Fruit fly (Drosophila melanogaster) whole organism, embryonic: ENCODE measurements around the gene ND-PDSW.

Experiments
- Abd-B ChIP-seq: fragments of 200-800 bp; sonication (Bioruptor generic); optimal IDR thresholded peaks from 2 replicates; lab custom pipeline; 2018; ENCODE audit warnings: missing biosample characterization, mild to moderate bottlenecking, missing genetic modification characterization, moderate library complexity
- CG11093 ChIP-seq: fragments of 200-800 bp; sonication (Bioruptor generic); IDR thresholded peaks from 3 replicates; pipeline ENCODE4 v1.3.6; 2022; ENCODE audit warnings: missing biosample characterization, missing genetic modification characterization
- CG11696 ChIP-seq: fragments of 200-800 bp; sonication (Bioruptor generic); IDR thresholded peaks from 2 replicates; pipeline ENCODE4 v1.3.6; 2022; ENCODE audit warnings: missing biosample characterization, missing genetic modification characterization
- CG14014 ChIP-seq: fragments of 200-800 bp; sonication (Bioruptor generic); IDR thresholded peaks from 2 replicates; pipeline ENCODE4 v1.3.6; 2022; ENCODE audit warnings: missing biosample characterization, missing genetic modification characterization
- CG14441 ChIP-seq: fragments of 200-800 bp; sonication (Bioruptor generic); IDR thresholded peaks from 2 replicates; pipeline ENCODE4 v1.3.6; 2022; ENCODE audit warnings: missing biosample characterization, missing genetic modification characterization
- CG16863 ChIP-seq: fragments of 200-800 bp; sonication (Bioruptor generic); optimal IDR thresholded peaks from 3 replicates; lab custom pipeline; 2016; ENCODE audit warnings: missing biosample characterization, missing genetic modification characterization
- CG18619 ChIP-seq: fragments of 200-800 bp; sonication (Bioruptor generic); optimal IDR thresholded peaks from 3 replicates; lab custom pipeline; 2017; ENCODE audit warnings: missing biosample characterization, mild to moderate bottlenecking, missing genetic modification characterization
- CG2199 ChIP-seq: fragments of 200-800 bp; sonication (Bioruptor generic); IDR thresholded peaks from 3 replicates; pipeline ENCODE4 v1.3.6; 2022; ENCODE audit warnings: missing biosample characterization, missing genetic modification characterization
- CG32767 ChIP-seq: fragments of 200-800 bp; sonication (Bioruptor generic); IDR thresholded peaks from 2 replicates; pipeline ENCODE4 v1.3.6; 2022; ENCODE audit warnings: missing biosample characterization, missing genetic modification characterization
- CG33557 ChIP-seq: fragments of 200-800 bp; sonication (Bioruptor generic); optimal IDR thresholded peaks from 2 replicates; lab custom pipeline; 2019; ENCODE audit warnings: missing biosample characterization, mild to moderate bottlenecking, missing genetic modification characterization, moderate library complexity
- CG34376 ChIP-seq: fragments of 200-800 bp; sonication (Bioruptor generic); optimal IDR thresholded peaks from 2 replicates; lab custom pipeline; 2018; ENCODE audit warnings: missing biosample characterization, mild to moderate bottlenecking, missing genetic modification characterization
- CG4328 ChIP-seq: fragments of 200-800 bp; sonication (Bioruptor generic); optimal IDR thresholded peaks from 3 replicates; lab custom pipeline; 2017; ENCODE audit warnings: missing biosample characterization, missing genetic modification reagents, missing genetic modification characterization
- CG4707 ChIP-seq: fragments of 200-800 bp; sonication (Bioruptor generic); optimal IDR thresholded peaks from 2 replicates; lab custom pipeline; 2018; ENCODE audit warnings: missing biosample characterization, mild to moderate bottlenecking, missing genetic modification characterization, moderate library complexity
- CG6854 ChIP-seq: fragments of 200-800 bp; sonication (Bioruptor generic); optimal IDR thresholded peaks from 3 replicates; lab custom pipeline; 2017; ENCODE audit warnings: missing biosample characterization, mild to moderate bottlenecking, missing genetic modification characterization
- CG7372 ChIP-seq: fragments of 200-800 bp; sonication (Bioruptor generic); IDR thresholded peaks from 2 replicates; pipeline ENCODE4 v1.3.6; 2022; ENCODE audit warnings: missing biosample characterization, missing genetic modification characterization
- CG7928 ChIP-seq: fragments of 200-800 bp; sonication (Bioruptor generic); optimal IDR thresholded peaks from 2 replicates; lab custom pipeline; 2017; ENCODE audit warnings: missing biosample characterization, mild to moderate bottlenecking, missing genetic modification characterization
- CG9817 ChIP-seq: fragments of 200-800 bp; sonication (Bioruptor generic); optimal IDR thresholded peaks from 2 replicates; lab custom pipeline; 2018; ENCODE audit warnings: missing biosample characterization, mild to moderate bottlenecking, missing genetic modification characterization, moderate library complexity
- CrebB ChIP-seq: fragments of 200-800 bp; sonication (Bioruptor generic); optimal IDR thresholded peaks from 3 replicates; lab custom pipeline; 2018; ENCODE audit warnings: missing biosample characterization, mild to moderate bottlenecking, missing genetic modification characterization
- Fer1 ChIP-seq: fragments of 200-800 bp; sonication (Bioruptor generic); optimal IDR thresholded peaks from 2 replicates; lab custom pipeline; 2017; ENCODE audit warnings: missing biosample characterization, mild to moderate bottlenecking, missing genetic modification characterization
- HLHmδ ChIP-seq: fragments of 200-800 bp; sonication (Bioruptor generic); optimal IDR thresholded peaks from 2 replicates; lab custom pipeline; 2018; ENCODE audit warnings: missing biosample characterization, mild to moderate bottlenecking, missing genetic modification characterization, moderate library complexity
- Optix ChIP-seq: fragments of 200-800 bp; sonication (Bioruptor generic); IDR thresholded peaks from 3 replicates; pipeline ENCODE4 v1.3.6; 2022; ENCODE audit warnings: missing biosample characterization, missing genetic modification characterization
- Usf ChIP-seq: fragments of 200-800 bp; sonication (Bioruptor generic); optimal IDR thresholded peaks from 2 replicates; lab custom pipeline; 2017; ENCODE audit warnings: missing genotype, missing biosample characterization, missing genetic modification characterization
- Xbp1 ChIP-seq: fragments of 200-800 bp; sonication (Bioruptor generic); optimal IDR thresholded peaks from 3 replicates; lab custom pipeline; 2016; ENCODE audit warnings: missing biosample characterization, mild to moderate bottlenecking, missing genetic modification characterization
- YL-1 ChIP-seq: fragments of 200-800 bp; sonication (Bioruptor generic); optimal IDR thresholded peaks from 3 replicates; lab custom pipeline; 2017; ENCODE audit warnings: missing biosample characterization, mild to moderate bottlenecking, missing genetic modification characterization
- ap ChIP-seq: fragments of 200-800 bp; sonication (Bioruptor generic); IDR thresholded peaks from 2 replicates; pipeline ENCODE4 v1.3.6; 2022; ENCODE audit warnings: missing biosample characterization, missing genetic modification characterization
- ase ChIP-seq: fragments of 200-800 bp; sonication (Bioruptor generic); IDR thresholded peaks from 3 replicates; pipeline ENCODE4 v1.3.6; 2022; ENCODE audit warnings: missing biosample characterization, missing genetic modification characterization
- ato ChIP-seq: fragments of 200-800 bp; sonication (Bioruptor generic); IDR thresholded peaks from 2 replicates; pipeline ENCODE4 v1.3.6; 2022; ENCODE audit warnings: missing biosample characterization, missing genetic modification characterization; ENCODE audit not compliant: partially characterized antibody
- bbx ChIP-seq: fragments of 200-800 bp; sonication (Bioruptor generic); IDR thresholded peaks from 2 replicates; pipeline ENCODE4 v1.3.6; 2022; ENCODE audit warnings: missing biosample characterization, missing genetic modification characterization; ENCODE audit not compliant: partially characterized antibody
- bcd ChIP-seq: fragments of 200-800 bp; sonication (Bioruptor generic); optimal IDR thresholded peaks from 2 replicates; lab custom pipeline; 2017; ENCODE audit warnings: missing biosample characterization, mild to moderate bottlenecking, missing genetic modification characterization
- bigmax ChIP-seq: fragments of 200-800 bp; sonication (Bioruptor generic); optimal IDR thresholded peaks from 2 replicates; lab custom pipeline; 2018; ENCODE audit warnings: missing biosample characterization, mild to moderate bottlenecking, missing genetic modification characterization
- cad ChIP-seq: fragments of >200 bp; optimal IDR thresholded peaks from 2 replicates; lab custom pipeline; 2017; ENCODE audit warnings: missing biosample characterization, missing genetic modification characterization
- ci ChIP-seq: fragments of 200-800 bp; sonication (Bioruptor generic); IDR thresholded peaks from 3 replicates; pipeline ENCODE4 v1.3.6; 2022; ENCODE audit warnings: missing biosample characterization, missing genetic modification characterization
- danr ChIP-seq: fragments of 200-800 bp; sonication (Bioruptor generic); IDR thresholded peaks from 2 replicates; pipeline ENCODE4 v1.3.6; 2022; ENCODE audit warnings: missing biosample characterization, missing genetic modification characterization
- dimm ChIP-seq: fragments of 200-800 bp; sonication (Bioruptor generic); IDR thresholded peaks from 2 replicates; pipeline ENCODE4 v1.3.6; 2022; ENCODE audit warnings: missing biosample characterization, missing genetic modification characterization
- dmrt11E ChIP-seq: fragments of 200-800 bp; sonication (Bioruptor generic); optimal IDR thresholded peaks from 3 replicates; lab custom pipeline; 2018; ENCODE audit warnings: missing biosample characterization, mild to moderate bottlenecking, missing genetic modification characterization, moderate library complexity
- ems ChIP-seq: fragments of 200-800 bp; sonication (Bioruptor generic); optimal IDR thresholded peaks from 3 replicates; lab custom pipeline; 2016; ENCODE audit warnings: missing biosample characterization, missing genetic modification characterization
- grn ChIP-seq: fragments of 200-800 bp; sonication (Bioruptor generic); optimal IDR thresholded peaks from 3 replicates; lab custom pipeline; 2017; ENCODE audit warnings: missing biosample characterization, missing genetic modification characterization
- gsb-n ChIP-seq: fragments of 200-800 bp; sonication (Bioruptor generic); optimal IDR thresholded peaks from 3 replicates; lab custom pipeline; 2018; ENCODE audit warnings: missing biosample characterization, mild to moderate bottlenecking, missing genetic modification characterization
- hb ChIP-seq: fragments of 200-800 bp; sonication (Bioruptor generic); IDR thresholded peaks from 3 replicates; pipeline ENCODE4 v1.3.6; 2022; ENCODE audit warnings: missing biosample characterization, missing genetic modification characterization; ENCODE audit not compliant: partially characterized antibody
- hbn ChIP-seq: fragments of 200-800 bp; sonication (Bioruptor generic); IDR thresholded peaks from 2 replicates; pipeline ENCODE4 v1.3.6; 2022; ENCODE audit warnings: missing biosample characterization, missing genetic modification characterization; ENCODE audit not compliant: partially characterized antibody
- ind ChIP-seq: fragments of 200-800 bp; sonication (Bioruptor generic); optimal IDR thresholded peaks from 3 replicates; lab custom pipeline; 2016; ENCODE audit warnings: missing biosample characterization, missing genetic modification characterization
- maf-S ChIP-seq: fragments of 200-800 bp; sonication (Bioruptor generic); optimal IDR thresholded peaks from 2 replicates; lab custom pipeline; 2016; ENCODE audit warnings: missing biosample characterization, missing genetic modification characterization
- mam ChIP-seq: fragments of 200-800 bp; sonication (Bioruptor generic); optimal IDR thresholded peaks from 3 replicates; lab custom pipeline; 2016; ENCODE audit warnings: missing biosample characterization, missing genetic modification characterization
- org-1 ChIP-seq: fragments of 200-800 bp; sonication (Bioruptor generic); optimal IDR thresholded peaks from 2 replicates; lab custom pipeline; 2017; ENCODE audit warnings: missing biosample characterization, missing genetic modification characterization
- sens ChIP-seq: fragments of 200-800 bp; sonication (Bioruptor generic); peaks from one replicate; lab custom pipeline; 2016; ENCODE audit warnings: missing biosample characterization, missing genetic modification characterization
- slou ChIP-seq: fragments of 200-800 bp; sonication (Bioruptor generic); optimal IDR thresholded peaks from 3 replicates; lab custom pipeline; 2016; ENCODE audit warnings: missing biosample characterization, missing genetic modification characterization
- toy ChIP-seq: fragments of 200-800 bp; sonication (Bioruptor generic); IDR thresholded peaks from 2 replicates; pipeline ENCODE4 v1.3.6; 2022; ENCODE audit warnings: missing biosample characterization, missing genetic modification characterization
- trem ChIP-seq: fragments of 200-800 bp; optimal IDR thresholded peaks from 3 replicates; lab custom pipeline; 2019; ENCODE audit warnings: missing biosample characterization, mild to moderate bottlenecking, missing genetic modification characterization, moderate library complexity
- twi ChIP-seq: fragments of 200-800 bp; optimal IDR thresholded peaks from 2 replicates; lab custom pipeline; 2019; ENCODE audit warnings: missing biosample characterization, mild to moderate bottlenecking, missing genetic modification characterization, moderate library complexity
- zen ChIP-seq: fragments of 200-800 bp; sonication (Bioruptor generic); optimal IDR thresholded peaks from 3 replicates; lab custom pipeline; 2018; ENCODE audit warnings: missing biosample characterization, mild to moderate bottlenecking, missing genetic modification characterization, moderate library complexity

ND-PDSW gene

dm6 chr2L:3507209-3508164, 41.5 kb downstream of the ND-PDSW start, which contains the start of gene tim (continued):
- no peak for TF ChIP-seq Abd-B (GFP tag; lab: Kevin White, UChicago)
- TF ChIP-seq CG34376, result no peak
- no peak for TF ChIP-seq cad
- no peak for TF ChIP-seq hbn
- no peak for TF ChIP-seq CG6854 (GFP tag; lab: Kevin White, UChicago)
- no peak for TF ChIP-seq CG9817
- TF ChIP-seq ap (GFP tag; lab: Robert Waterston, UW), result 0 out of 2 replicates have a peak, but pooled peaks have one; percentile 14
- no peak for TF ChIP-seq twi (tag; lab: Kevin White, UChicago)
- no peak for TF ChIP-seq CG4328 (GFP tag; lab: Kevin White, UChicago)
- TF ChIP-seq YL-1 (GFP tag; lab: Kevin White, UChicago), result no peak
- peak; percentile 41 for TF ChIP-seq CG18619 (GFP tag; lab: Kevin White, UChicago)
- TF ChIP-seq Xbp1 (GFP tag; lab: Kevin White, UChicago), result peak; percentile 22
- no peak for TF ChIP-seq bigmax
- no peak for TF ChIP-seq CG11093 (GFP tag; lab: Robert Waterston, UW)
- no peak for TF ChIP-seq CG7928 (GFP tag; lab: Kevin White, UChicago)
- peak; percentile 42 for TF ChIP-seq bcd (GFP tag; lab: Kevin White, UChicago)
- TF ChIP-seq trem (tag; lab: Kevin White, UChicago), result no peak
- TF ChIP-seq Fer1, result no peak
- no peak for TF ChIP-seq maf-S
- TF ChIP-seq CG14441, result no peak
- no peak for TF ChIP-seq CG33557 (GFP tag; lab: Kevin White, UChicago)
- TF ChIP-seq Usf, result no peak
- TF ChIP-seq CrebB (tag; lab: Kevin White, UChicago), result no peak
- no peak for TF ChIP-seq CG32767
- TF ChIP-seq dimm (GFP tag; lab: Robert Waterston, UW), result no peak
- peak; percentile 15 for TF ChIP-seq gsb-n (tag; lab: Kevin White, UChicago)
- no peak for TF ChIP-seq ems (GFP tag; lab: Kevin White, UChicago)
- TF ChIP-seq sens (GFP tag; lab: Kevin White, UChicago), result peak; percentile 84
- no peak for TF ChIP-seq mam
- TF ChIP-seq dmrt11E (tag; lab: Kevin White, UChicago), result no peak
- no peak for TF ChIP-seq hb (GFP tag; lab: Robert Waterston, UW)
- peak; percentile 43 for TF ChIP-seq org-1 (GFP tag; lab: Kevin White, UChicago)
- no peak; the same call in 1 of the 2 replicates for TF ChIP-seq CG14014
- TF ChIP-seq ind (GFP tag; lab: Kevin White, UChicago), result peak; percentile 28
- TF ChIP-seq CG16863 (GFP tag; lab: Kevin White, UChicago), result no peak
- no peak for TF ChIP-seq grn (GFP tag; lab: Kevin White, UChicago)
- TF ChIP-seq ato, result no peak
- no peak for TF ChIP-seq Optix (GFP tag; lab: Robert Waterston, UW)
- TF ChIP-seq CG2199, result no peak
- no peak for TF ChIP-seq slou (GFP tag; lab: Kevin White, UChicago)
- TF ChIP-seq toy (GFP tag; lab: Robert Waterston, UW), result no peak
- TF ChIP-seq bbx (GFP tag; lab: Robert Waterston, UW), result peak; percentile 57
- TF ChIP-seq CG4707 (GFP tag; lab: Kevin White, UChicago), result no peak
- no peak for TF ChIP-seq danr
- TF ChIP-seq ci (GFP tag; lab: Robert Waterston, UW), result peak; percentile 67; the same call in 2 of the 3 replicates
- TF ChIP-seq ase (GFP tag; lab: Robert Waterston, UW), result no peak
- TF ChIP-seq zen (tag; lab: Kevin White, UChicago), result no peak
- TF ChIP-seq HLHmδ, result no peak
- TF ChIP-seq CG7372 (GFP tag; lab: Robert Waterston, UW), result peak; percentile 54
- no peak for TF ChIP-seq CG11696 (GFP tag; lab: Robert Waterston, UW)
